Worm (Caenorhabditis elegans): Measurements from ENCODE around the gene lact-8.

Gene lact-8

DNA sequence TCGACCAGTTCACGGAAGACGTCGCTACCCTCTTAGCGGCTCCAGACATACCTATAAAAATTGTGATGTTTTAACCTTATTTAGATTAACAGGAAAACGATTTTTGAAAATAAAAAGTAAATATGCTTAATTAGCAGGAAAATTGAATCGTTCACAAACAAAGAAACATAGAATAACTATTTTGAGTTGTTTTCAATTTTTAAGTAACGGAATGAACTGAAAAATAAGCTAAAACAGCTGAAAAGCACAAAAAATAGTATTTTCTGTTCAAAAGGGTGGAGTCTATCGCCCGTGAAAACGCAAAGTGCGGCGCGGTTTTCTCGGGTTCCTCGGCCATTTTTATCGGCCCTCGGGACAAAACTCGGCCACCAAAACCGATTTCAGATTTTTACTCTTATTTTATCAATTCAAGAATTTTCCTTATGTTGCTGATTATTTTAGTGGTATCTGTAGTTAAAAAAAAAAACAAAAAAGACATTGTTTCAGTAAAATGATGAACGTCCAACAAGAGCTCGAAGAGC is 30.5 kb upstream of the lact-8 start, which contains the start of the genes atp-5 and lmtr-3 (continued):
- TF ChIP-seq unc-130 (GFP tag; optimal IDR thresholded peaks at IDR 0.05) (peak; percentile 92), snpc-1.1 (tag; optimal IDR thresholded peaks at IDR 0.05; ENCODE audit: insufficient read depth) (peak; percentile 22), F33H1.4 (GFP tag; IDR thresholded peaks at IDR 0.05) (peak; percentile 31; the same call in 1 of the 2 replicates), tbp1 (GFP tag; optimal IDR thresholded peaks at IDR 0.05) (peak; percentile 47), ama-1 (optimal IDR thresholded peaks at IDR 0.05) (no peak), ama-1 (GFP tag; optimal IDR thresholded peaks at IDR 0.05) (no peak), nhr-179 (tag; optimal IDR thresholded peaks at IDR 0.05) (no peak), attf-5 (GFP tag; optimal IDR thresholded peaks at IDR 0.05) (peak; percentile 91), unc-62 (GFP tag; optimal IDR thresholded peaks at IDR 0.05) (no peak), lin-54 (GFP tag; optimal IDR thresholded peaks at IDR 0.05) (peak; percentile 67), B0336.3 (GFP tag; IDR thresholded peaks at IDR 0.05) (no peak), nhr-120 (GFP tag; IDR thresholded peaks at IDR 0.05) (no peak), snpc-4 (GFP tag; optimal IDR thresholded peaks at IDR 0.05) (peak; percentile 29), snpc-4 (tag; optimal IDR thresholded peaks at IDR 0.05) (peak; percentile 7 to 62 (median 49)), F52B5.7 (tag; optimal IDR thresholded peaks at IDR 0.05) (no peak), lir-1 (GFP tag; conservative IDR thresholded peaks at IDR 0.05) (peak; percentile 65; the same call in 1 of the 2 replicates), Y53F4B.3 (GFP tag; IDR thresholded peaks at IDR 0.05) (no peak), ztf-26 (tag; optimal IDR thresholded peaks at IDR 0.05) (no peak), ccch-3 (GFP tag; optimal IDR thresholded peaks at IDR 0.05) (peak; percentile 23), F10E7.11 (tag; optimal IDR thresholded peaks at IDR 0.05) (no peak), nhr-90 (tag; optimal IDR thresholded peaks at IDR 0.05) (no peak), K11D2.4 (GFP tag; IDR thresholded peaks at IDR 0.05) (peak; percentile 63; the same call in 1 of the 2 replicates), lin-35 (GFP tag; optimal IDR thresholded peaks at IDR 0.05) (peak in 1 of 3 experiments; percentile 24), hmg-1.2 (GFP tag; IDR thresholded peaks at IDR 0.05) (no peak; the same call in 1 of the 2 replicates), rcor-1 (GFP tag; IDR thresholded peaks at IDR 0.05) (peak; percentile 56), pha-4 (tag; optimal IDR thresholded peaks at IDR 0.05) (no peak), dpl-1 (GFP tag; optimal IDR thresholded peaks at IDR 0.05) (no peak), mes-4 (tag; optimal IDR thresholded peaks at IDR 0.05) (no peak), efl-1 (GFP tag; optimal IDR thresholded peaks at IDR 0.05) (peak; percentile 37), F39B2.1 (GFP tag; IDR thresholded peaks at IDR 0.05) (no peak), hsf-1 (GFP tag; IDR thresholded peaks at IDR 0.05) (no peak), nfya-1 (tag; optimal IDR thresholded peaks at IDR 0.05; ENCODE audit: borderline replicate concordance, insufficient read depth) (no peak), ztf-18 (tag; optimal IDR thresholded peaks at IDR 0.05) (peak; percentile 48), chd-7 (tag; optimal IDR thresholded peaks at IDR 0.05) (no peak), F57C9.4 (tag; optimal IDR thresholded peaks at IDR 0.05) (no peak), Y67H2A.10 (GFP tag; conservative IDR thresholded peaks at IDR 0.05) (peak; percentile 76), ztf-28 (GFP tag; IDR thresholded peaks at IDR 0.05) (peak; percentile 88), C06A6.2 (GFP tag; conservative IDR thresholded peaks at IDR 0.05) (0 out of 2 replicates have a peak, but pooled peaks have one; percentile 22), tbx-9 (tag; optimal IDR thresholded peaks at IDR 0.05; ENCODE audit: borderline replicate concordance) (no peak), repo-1 (tag; optimal IDR thresholded peaks at IDR 0.05) (no peak), B0261.1 (tag; optimal IDR thresholded peaks at IDR 0.05) (no peak), ceh-40 (GFP tag; IDR thresholded peaks at IDR 0.05) (no peak), madf-3 (GFP tag; IDR thresholded peaks at IDR 0.05) (0 out of 2 replicates have a peak, but pooled peaks have one; percentile 58), ztf-22 (GFP tag; optimal IDR thresholded peaks at IDR 0.05) (no peak)
